Worm (Caenorhabditis elegans): ENCODE results near the gene famh-161.

The famh-161 gene

DNA sequence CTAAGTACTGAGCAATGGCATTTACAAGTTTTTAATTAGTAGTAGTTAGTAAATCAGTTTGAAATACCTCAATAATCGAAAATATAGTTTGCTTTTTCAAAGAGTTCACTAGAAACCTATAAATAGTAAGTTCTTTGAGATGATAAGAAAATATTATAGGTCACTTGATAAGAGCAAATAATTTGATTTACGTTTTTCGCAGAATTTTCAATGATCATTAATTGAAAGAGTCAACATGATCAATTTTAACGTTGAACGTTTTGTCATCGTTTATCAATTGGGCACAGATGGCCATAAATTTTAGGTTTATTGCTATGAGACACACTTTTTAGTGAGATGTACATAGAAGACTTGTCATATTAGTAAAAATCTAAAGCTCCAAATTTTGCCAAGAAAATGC is 11.8 kb upstream of the famh-161 start:
- TF ChIP-seq ceh-40 (GFP tag; IDR thresholded peaks at IDR 0.05), result no peak
- no peak for TF ChIP-seq ekl-4 (GFP tag; IDR thresholded peaks at IDR 0.05)
- no peak for TF ChIP-seq let-526 (GFP tag; IDR thresholded peaks at IDR 0.05)
- no peak for TF ChIP-seq B0019.2 (GFP tag; conservative IDR thresholded peaks at IDR 0.05)
- no peak for TF ChIP-seq ztf-28 (GFP tag; IDR thresholded peaks at IDR 0.05)
- no peak for TF ChIP-seq bed-2 (GFP tag; IDR thresholded peaks at IDR 0.05)
- TF ChIP-seq nhr-179 (tag; optimal IDR thresholded peaks at IDR 0.05), result no peak
- no peak for TF ChIP-seq atf-7 (tag; optimal IDR thresholded peaks at IDR 0.05)
- no peak for TF ChIP-seq rcor-1 (GFP tag; IDR thresholded peaks at IDR 0.05)
- no peak for TF ChIP-seq nhr-27 (tag; optimal IDR thresholded peaks at IDR 0.05)
- TF ChIP-seq aptf-2 (GFP tag; conservative IDR thresholded peaks at IDR 0.05), result no peak
- no peak for TF ChIP-seq ceh-58 (GFP tag; IDR thresholded peaks at IDR 0.05)

DNA sequence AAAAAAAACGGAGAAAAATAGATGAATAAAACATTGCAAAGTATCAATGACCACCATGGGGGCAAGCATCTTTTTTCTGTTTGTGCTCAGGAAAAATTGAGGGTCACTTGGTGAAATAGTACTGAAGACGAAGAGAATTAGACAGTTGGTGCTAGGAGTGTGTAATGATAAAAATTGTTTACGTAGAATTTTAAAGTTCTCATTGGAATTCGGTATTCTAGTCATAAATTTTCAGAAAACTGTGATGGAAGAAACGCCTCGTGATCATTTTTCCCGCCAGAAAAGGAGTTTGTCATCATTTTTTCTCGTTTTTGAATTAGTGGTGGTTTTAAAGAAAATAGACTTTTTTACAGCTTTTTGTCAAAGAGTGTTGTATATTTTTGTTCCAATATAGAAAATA is 10.6 kb upstream of the famh-161 start:
- TF ChIP-seq ceh-58 (GFP tag; IDR thresholded peaks at IDR 0.05), result no peak
- TF ChIP-seq hmg-1.2 (GFP tag; IDR thresholded peaks at IDR 0.05), result peak; percentile 72

DNA sequence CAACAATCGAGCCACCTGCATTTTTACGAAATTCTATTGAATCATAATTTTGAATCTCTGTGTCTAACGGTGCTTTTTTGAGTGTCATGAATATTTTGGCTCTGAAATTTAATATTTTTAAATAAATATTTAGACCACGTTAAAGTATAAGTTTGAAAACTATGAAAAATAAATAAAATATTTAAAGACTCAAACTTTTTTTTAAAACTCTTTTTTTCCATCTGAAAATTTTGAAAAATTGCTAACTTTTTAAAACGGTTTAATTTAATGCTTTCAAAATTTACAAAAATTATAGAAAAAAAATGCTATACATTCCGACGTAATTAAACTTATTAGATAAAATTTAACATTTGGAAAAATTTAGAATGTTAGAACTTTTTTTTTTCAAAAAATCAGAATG is 10.1 kb upstream of the famh-161 start, which contains the start of gene slc-36.3:
Gene slc-36.3 (minus strand): TSS at position 101 of the 400 bp plus-strand sequence.
- TF ChIP-seq madf-3 (GFP tag; IDR thresholded peaks at IDR 0.05), result no peak

DNA sequence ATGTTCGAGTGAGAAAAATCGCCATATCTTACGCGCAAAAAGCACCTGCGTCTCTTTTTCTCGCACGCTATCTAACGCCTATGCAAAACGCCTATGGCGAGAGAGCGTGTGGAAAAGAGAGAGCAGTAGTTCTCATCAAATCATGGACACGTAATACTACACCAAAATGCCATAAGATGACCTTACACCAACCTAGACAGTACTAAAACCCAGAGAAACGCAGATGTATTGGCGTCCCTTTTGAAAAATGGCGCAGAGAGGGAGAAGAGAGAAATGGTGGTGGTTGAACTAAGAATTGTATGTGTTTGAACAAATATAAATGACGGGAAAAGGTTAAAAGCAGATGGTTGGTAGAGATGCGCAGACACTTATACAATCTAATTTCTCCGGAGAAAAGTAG is 5.1 kb upstream of the famh-161 start, which contains the start of gene Y38H6C.16:
Gene Y38H6C.16 (minus strand): TSS at position 293 of the 400 bp plus-strand sequence.
- TF ChIP-seq F23B12.7 (tag; optimal IDR thresholded peaks at IDR 0.05; ENCODE audit: insufficient read depth) (no peak), nhr-120 (GFP tag; IDR thresholded peaks at IDR 0.05) (no peak), fkh-3 (tag; optimal IDR thresholded peaks at IDR 0.05) (no peak), hmg-1.2 (GFP tag; IDR thresholded peaks at IDR 0.05) (peak; percentile 85), hrde-1 (tag; optimal IDR thresholded peaks at IDR 0.05; ENCODE audit: borderline replicate concordance) (no peak)

DNA sequence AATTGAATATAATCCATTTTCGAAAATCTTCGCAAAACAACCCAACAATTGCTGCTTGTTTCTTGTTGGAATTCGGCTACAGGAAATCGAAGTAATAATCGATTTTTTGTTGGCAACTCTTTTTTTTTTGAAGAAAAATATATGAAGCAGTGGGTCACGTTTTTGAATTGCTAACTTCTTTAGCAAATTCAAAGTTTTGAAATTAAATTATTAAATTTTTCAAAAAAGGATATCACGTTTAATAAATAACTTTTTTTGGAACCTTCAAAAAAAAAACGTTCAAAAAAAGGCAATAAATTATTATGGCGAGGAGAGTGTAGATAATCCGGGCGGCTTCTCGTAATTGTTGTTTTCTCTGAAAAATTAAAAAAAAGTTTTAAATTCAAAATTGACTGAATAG is 2.2 kb upstream of the famh-161 start, which contains the start of gene Y38H6C.15:
Gene Y38H6C.15 (minus strand): TSS at position 101 of the 400 bp plus-strand sequence.
- no peak for TF ChIP-seq B0261.1 (tag; optimal IDR thresholded peaks at IDR 0.05)
- no peak for TF ChIP-seq F39B2.1 (GFP tag; IDR thresholded peaks at IDR 0.05)
- no peak for TF ChIP-seq D2030.7 (GFP tag; IDR thresholded peaks at IDR 0.05)
- no peak for TF ChIP-seq unc-62 (GFP tag; optimal IDR thresholded peaks at IDR 0.05)
- no peak for TF ChIP-seq lin-35 (GFP tag; optimal IDR thresholded peaks at IDR 0.05)
- no peak for TF ChIP-seq ztf-25 (GFP tag; IDR thresholded peaks at IDR 0.05)

DNA sequence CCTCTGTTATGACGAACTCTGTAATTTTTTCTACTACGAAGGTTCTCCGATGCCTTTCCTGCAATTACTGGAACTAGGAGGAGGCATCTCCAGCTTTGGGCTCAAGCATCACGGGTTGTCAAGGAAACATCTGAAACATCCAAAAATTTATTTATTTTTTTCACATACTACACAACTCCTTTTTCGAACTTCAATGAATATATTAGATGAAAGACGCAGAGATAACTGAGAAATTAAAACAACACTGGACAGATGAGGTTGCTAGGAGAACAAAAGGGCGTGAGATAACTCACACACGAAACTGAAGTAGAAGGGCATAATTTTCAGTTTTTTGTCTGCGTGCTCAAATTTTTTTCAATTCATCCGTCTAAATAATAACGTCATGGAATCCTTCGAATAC is 6.5 kb downstream of the famh-161 start, which contains the start of gene Y38H6C.13:
Gene Y38H6C.13 (plus strand): TSS at position 301 of the 400 bp plus-strand sequence.
- TF ChIP-seq cebp-1 (GFP tag; IDR thresholded peaks at IDR 0.05) (no peak), cebp-1 (tag; optimal IDR thresholded peaks at IDR 0.05) (no peak), madf-6 (GFP tag; IDR thresholded peaks at IDR 0.05) (no peak), F23B12.7 (tag; optimal IDR thresholded peaks at IDR 0.05; ENCODE audit: insufficient read depth) (no peak), zfh-2 (GFP tag; conservative IDR thresholded peaks at IDR 0.05) (no peak), T26A5.8 (tag; optimal IDR thresholded peaks at IDR 0.05) (no peak), F55B11.4 (tag; optimal IDR thresholded peaks at IDR 0.05; ENCODE audit: borderline replicate concordance, insufficient read depth) (no peak), him-1 (tag; optimal IDR thresholded peaks at IDR 0.05) (no peak), ceh-40 (GFP tag; IDR thresholded peaks at IDR 0.05) (no peak), Y79H2A.3 (GFP tag; conservative IDR thresholded peaks at IDR 0.05) (no peak), lsy-27 (tag; optimal IDR thresholded peaks at IDR 0.05; ENCODE audit: borderline replicate concordance, insufficient read depth) (no peak), ztf-18 (tag; optimal IDR thresholded peaks at IDR 0.05) (no peak), zim-3 (tag; optimal IDR thresholded peaks at IDR 0.05) (no peak), Y56A3A.18 (GFP tag; IDR thresholded peaks at IDR 0.05) (no peak), nfya-2 (GFP tag; IDR thresholded peaks at IDR 0.05) (no peak)
